Fruit fly (Drosophila melanogaster) whole organism, embryonic: ENCODE results near the gene RPA1.

Experiments used
- Atf6 ChIP-seq: fragments of 200-800 bp; sonication (Bioruptor generic); IDR thresholded peaks from 2 replicates; pipeline ENCODE4 v1.3.6; 2022; ENCODE audit warnings: missing biosample characterization, missing genetic modification characterization
- B-H1 ChIP-seq: fragments of 200-800 bp; sonication (Bioruptor generic); IDR thresholded peaks from 3 replicates; pipeline ENCODE4 v1.3.6; 2022; ENCODE audit warnings: missing biosample characterization, missing genetic modification characterization
- B-H2 ChIP-seq: fragments of 200-800 bp; sonication (Bioruptor generic); optimal IDR thresholded peaks from 2 replicates; lab custom pipeline; 2018; ENCODE audit warnings: missing biosample characterization, mild to moderate bottlenecking, missing genetic modification characterization
- CG10274 ChIP-seq: fragments of 200-800 bp; sonication (Bioruptor generic); optimal IDR thresholded peaks from 3 replicates; lab custom pipeline; 2017; ENCODE audit warnings: missing biosample characterization, mild to moderate bottlenecking, missing genetic modification characterization
- CG10543 ChIP-seq: fragments of 200-800 bp; sonication (Bioruptor generic); optimal IDR thresholded peaks from 3 replicates; lab custom pipeline; 2017; ENCODE audit warnings: missing biosample characterization, mild to moderate bottlenecking, missing genetic modification characterization, moderate library complexity
- CG10654 ChIP-seq: fragments of 200-800 bp; sonication (Bioruptor generic); optimal IDR thresholded peaks from 2 replicates; lab custom pipeline; 2016; ENCODE audit warnings: missing biosample characterization, missing genetic modification characterization
- CG11085 ChIP-seq: fragments of 200-800 bp; sonication (Bioruptor generic); IDR thresholded peaks from 2 replicates; pipeline ENCODE4 v1.3.6; 2022; ENCODE audit warnings: missing biosample characterization, missing genetic modification characterization
- CG11093 ChIP-seq: fragments of 200-800 bp; sonication (Bioruptor generic); IDR thresholded peaks from 3 replicates; pipeline ENCODE4 v1.3.6; 2022; ENCODE audit warnings: missing biosample characterization, missing genetic modification characterization
- CG11456 ChIP-seq: fragments of 200-800 bp; sonication (Bioruptor generic); IDR thresholded peaks from 3 replicates; pipeline ENCODE4 v1.3.6; 2022; ENCODE audit warnings: missing biosample characterization, missing genetic modification characterization
- CG13424 ChIP-seq: fragments of 200-800 bp; sonication (Bioruptor generic); optimal IDR thresholded peaks from 2 replicates; lab custom pipeline; 2019; ENCODE audit warnings: missing biosample characterization, mild to moderate bottlenecking, missing genetic modification characterization, moderate library complexity
- CG13775 ChIP-seq: fragments of 200-800 bp; sonication (Bioruptor generic); optimal IDR thresholded peaks from 3 replicates; lab custom pipeline; 2017; ENCODE audit warnings: missing biosample characterization, mild to moderate bottlenecking, missing genetic modification characterization
- CG15011 ChIP-seq: fragments of 200-800 bp; sonication (Bioruptor generic); optimal IDR thresholded peaks from 3 replicates; lab custom pipeline; 2018; ENCODE audit warnings: missing biosample characterization, mild to moderate bottlenecking, missing genetic modification characterization
- CG17612 ChIP-seq: fragments of 200-800 bp; sonication (Bioruptor generic); IDR thresholded peaks from 2 replicates; pipeline ENCODE4 v1.3.6; 2022; ENCODE audit warnings: missing biosample characterization, missing genetic modification characterization
- CG17829 ChIP-seq: fragments of 200-800 bp; optimal IDR thresholded peaks from 2 replicates; lab custom pipeline; 2019; ENCODE audit warnings: missing biosample characterization, mild to moderate bottlenecking, missing genetic modification characterization, moderate library complexity
- CG30431 ChIP-seq: fragments of 200-800 bp; sonication (Bioruptor generic); optimal IDR thresholded peaks from 2 replicates; lab custom pipeline; 2017; ENCODE audit warnings: missing biosample characterization, missing genetic modification characterization
- CG32532 ChIP-seq: fragments of 200-800 bp; sonication (Bioruptor generic); IDR thresholded peaks from 2 replicates; pipeline ENCODE4 v1.3.6; 2022; ENCODE audit warnings: missing biosample characterization, missing genetic modification characterization
- CG6175 ChIP-seq: fragments of 200-800 bp; sonication (Bioruptor generic); IDR thresholded peaks from 3 replicates; pipeline ENCODE4 v1.3.6; 2022; ENCODE audit warnings: missing biosample characterization, missing genetic modification characterization
- CG6765 ChIP-seq: fragments of 200-800 bp; sonication (Bioruptor generic); optimal IDR thresholded peaks from 3 replicates; lab custom pipeline; 2017; ENCODE audit warnings: missing biosample characterization, mild to moderate bottlenecking, missing genetic modification characterization
- CG6813 ChIP-seq: fragments of 200-800 bp; sonication (Bioruptor generic); optimal IDR thresholded peaks from 2 replicates; lab custom pipeline; 2017; ENCODE audit warnings: missing biosample characterization, missing genetic modification characterization, mild to moderate bottlenecking, moderate library complexity, missing genetic modification reagents
- CG7357 ChIP-seq: fragments of 200-800 bp; sonication (Bioruptor generic); IDR thresholded peaks from 3 replicates; pipeline ENCODE4 v1.3.6; 2022; ENCODE audit warnings: missing biosample characterization, missing genetic modification characterization
- CG7963 ChIP-seq: fragments of 200-800 bp; sonication (Bioruptor generic); IDR thresholded peaks from 3 replicates; pipeline ENCODE4 v1.3.6; 2022; ENCODE audit warnings: missing biosample characterization, missing genetic modification characterization; ENCODE audit not compliant: partially characterized antibody
- CG9609 ChIP-seq: fragments of 200-800 bp; sonication (Bioruptor generic); optimal IDR thresholded peaks from 3 replicates; lab custom pipeline; 2016; ENCODE audit warnings: missing biosample characterization, missing genetic modification characterization
- CkIIα-i1 ChIP-seq: fragments of 200-800 bp; sonication (Bioruptor generic); IDR thresholded peaks from 2 replicates; pipeline ENCODE4 v1.3.6; 2022; ENCODE audit warnings: missing biosample characterization, missing genetic modification characterization
- CoRest ChIP-seq: fragments of 200-800 bp; sonication (Bioruptor generic); optimal IDR thresholded peaks from 3 replicates; lab custom pipeline; 2018; ENCODE audit warnings: missing biosample characterization, mild to moderate bottlenecking, missing genetic modification characterization, moderate library complexity
- Deaf1 ChIP-seq: fragments of 200-800 bp; optimal IDR thresholded peaks from 3 replicates; lab custom pipeline; 2019; ENCODE audit warnings: missing biosample characterization, mild to moderate bottlenecking, missing genetic modification characterization, moderate library complexity
- Ets97D ChIP-seq: fragments of 200-800 bp; sonication (Bioruptor generic); optimal IDR thresholded peaks from 3 replicates; lab custom pipeline; 2016; ENCODE audit warnings: missing biosample characterization, missing genetic modification characterization
- Gug ChIP-seq: fragments of 200-800 bp; sonication (Bioruptor generic); IDR thresholded peaks from 4 replicates; pipeline ENCODE4 v1.3.6; 2022; ENCODE audit warnings: missing biosample characterization, missing genetic modification characterization
- NC2β ChIP-seq: fragments of 200-800 bp; sonication (Bioruptor generic); optimal IDR thresholded peaks from 2 replicates; lab custom pipeline; 2016; ENCODE audit warnings: missing biosample characterization, missing genetic modification characterization
- Nf-YA ChIP-seq: fragments of 200-800 bp; sonication (Bioruptor generic); IDR thresholded peaks from 2 replicates; pipeline ENCODE4 v1.3.6; 2022; ENCODE audit warnings: missing biosample characterization, missing genetic modification characterization
- Ssrp ChIP-seq: fragments of 200-800 bp; sonication (Bioruptor generic); optimal IDR thresholded peaks from 2 replicates; lab custom pipeline; 2018; ENCODE audit warnings: missing biosample characterization, mild to moderate bottlenecking, missing genetic modification characterization, moderate library complexity
- az2 ChIP-seq: fragments of 200-800 bp; sonication (Bioruptor generic); optimal IDR thresholded peaks from 3 replicates; lab custom pipeline; 2016; ENCODE audit warnings: missing biosample characterization, missing genetic modification characterization
- cad ChIP-seq: fragments of >200 bp; optimal IDR thresholded peaks from 2 replicates; lab custom pipeline; 2017; ENCODE audit warnings: missing biosample characterization, missing genetic modification characterization
- chm ChIP-seq: fragments of 200-800 bp; sonication (Bioruptor generic); IDR thresholded peaks from 2 replicates; pipeline ENCODE4 v1.3.6; 2022; ENCODE audit warnings: missing biosample characterization, missing genetic modification characterization
- corto ChIP-seq: fragments of 200-800 bp; sonication (Bioruptor generic); optimal IDR thresholded peaks from 2 replicates; lab custom pipeline; 2016; ENCODE audit warnings: missing biosample characterization, mild to moderate bottlenecking, missing genetic modification characterization, moderate library complexity
- ewg ChIP-seq: fragments of 200-800 bp; sonication (Bioruptor generic); optimal IDR thresholded peaks from 3 replicates; lab custom pipeline; 2017; ENCODE audit warnings: mild to moderate bottlenecking, missing biosample characterization, missing genetic modification reagents, missing genetic modification characterization
- fd102C ChIP-seq: fragments of 200-800 bp; sonication (Bioruptor generic); optimal IDR thresholded peaks from 2 replicates; lab custom pipeline; 2018; ENCODE audit warnings: missing biosample characterization, mild to moderate bottlenecking, missing genetic modification characterization, moderate library complexity
- gcm ChIP-seq: fragments of 200-800 bp; sonication (Bioruptor generic); optimal IDR thresholded peaks from 2 replicates; lab custom pipeline; 2019; ENCODE audit warnings: missing biosample characterization, mild to moderate bottlenecking, missing genetic modification characterization, moderate library complexity
- grn ChIP-seq: fragments of 200-800 bp; sonication (Bioruptor generic); optimal IDR thresholded peaks from 3 replicates; lab custom pipeline; 2017; ENCODE audit warnings: missing biosample characterization, missing genetic modification characterization
- oc ChIP-seq: fragments of 200-800 bp; sonication (Bioruptor generic); optimal IDR thresholded peaks from 2 replicates; lab custom pipeline; 2018; ENCODE audit warnings: missing biosample characterization, mild to moderate bottlenecking, missing genetic modification characterization, moderate library complexity
- ranshi ChIP-seq: fragments of 200-800 bp; sonication (Bioruptor generic); IDR thresholded peaks from 2 replicates; pipeline ENCODE4 v1.3.6; 2022; ENCODE audit warnings: missing biosample characterization, missing genetic modification characterization
- sc ChIP-seq, 3 experiments: fragments of >200 bp in 2 of 3; fragments of 200-800 bp in 1 of 3; sonication (Bioruptor generic) in 1 of 3; optimal IDR thresholded peaks; 2 replicates in 2 of 3; 3 replicates in 1 of 3; lab custom pipeline; 2017; ENCODE audit warnings: mild to moderate bottlenecking in 1 of 3, missing biosample characterization in 1 of 3, missing genetic modification characterization in 1 of 3, missing genetic modification reagents in 1 of 3
- sens-2 ChIP-seq: fragments of 200-800 bp; sonication (Bioruptor generic); IDR thresholded peaks from 2 replicates; pipeline ENCODE4 v1.3.6; 2022; ENCODE audit warnings: missing biosample characterization, missing genetic modification characterization
- slbo ChIP-seq: fragments of 200-800 bp; sonication (Bioruptor generic); IDR thresholded peaks from 2 replicates; pipeline ENCODE4 v1.3.6; 2022; ENCODE audit warnings: missing biosample characterization, missing genetic modification characterization
- stc ChIP-seq: fragments of 200-800 bp; sonication (Bioruptor generic); IDR thresholded peaks from 2 replicates; pipeline ENCODE4 v1.3.6; 2022; ENCODE audit warnings: missing biosample characterization, missing genetic modification characterization
- toy ChIP-seq: fragments of 200-800 bp; sonication (Bioruptor generic); IDR thresholded peaks from 2 replicates; pipeline ENCODE4 v1.3.6; 2022; ENCODE audit warnings: missing biosample characterization, missing genetic modification characterization
- tup ChIP-seq: fragments of 200-800 bp; sonication (Bioruptor generic); optimal IDR thresholded peaks from 2 replicates; lab custom pipeline; 2016; ENCODE audit warnings: missing biosample characterization, mild to moderate bottlenecking, missing genetic modification characterization, moderate library complexity
- vvl ChIP-seq: fragments of 200-800 bp; sonication (Bioruptor generic); IDR thresholded peaks from 2 replicates; pipeline ENCODE4 v1.3.6; 2022; ENCODE audit warnings: missing biosample characterization, missing genetic modification characterization
- wek ChIP-seq: fragments of 200-800 bp; sonication (Bioruptor generic); optimal IDR thresholded peaks from 3 replicates; lab custom pipeline; 2018; ENCODE audit warnings: missing biosample characterization, mild to moderate bottlenecking, missing genetic modification characterization, moderate library complexity

RPA1 gene

dm6 chr3R:8264302-8265080 is at the start of gene RPA1, which contains the start of gene Mcm2 (continued):
- peak; percentile 56; the same call in 1 of the 2 replicates for TF ChIP-seq sens-2 (GFP tag; lab: Robert Waterston, UW)
- peak; percentile 93 for TF ChIP-seq CoRest (tag; lab: Kevin White, UChicago)
- TF ChIP-seq CG11456: peak; percentile 91
- TF ChIP-seq CG10654 (GFP tag; lab: Kevin White, UChicago): peak; percentile 70
- TF ChIP-seq CG10543 (GFP tag; lab: Kevin White, UChicago): peak; percentile 89
- TF ChIP-seq B-H2 (GFP tag; lab: Kevin White, UChicago): peak; percentile 68
- TF ChIP-seq wek (GFP tag; lab: Kevin White, UChicago): no peak
- no peak for TF ChIP-seq cad (GFP tag; lab: Kevin White, UChicago)
- peak; percentile 24 for TF ChIP-seq Ets97D (GFP tag; lab: Kevin White, UChicago)
- peak; percentile 47 for TF ChIP-seq CG6813
- peak; percentile 79 for TF ChIP-seq chm
- peak; percentile 67; the same call in 2 of the 3 replicates for TF ChIP-seq CG6175
- TF ChIP-seq oc (tag; lab: Kevin White, UChicago): peak; percentile 40
- TF ChIP-seq Nf-YA (GFP tag; lab: Robert Waterston, UW): peak; percentile 16; the same call in 1 of the 2 replicates
- TF ChIP-seq slbo (GFP tag; lab: Robert Waterston, UW): peak; percentile 95
- TF ChIP-seq CG10274 (GFP tag; lab: Kevin White, UChicago): peak; percentile 6
- TF ChIP-seq Deaf1 (tag; lab: Kevin White, UChicago): no peak
- TF ChIP-seq Ssrp (tag; lab: Kevin White, UChicago): peak; percentile 82
- TF ChIP-seq gcm (GFP tag; lab: Kevin White, UChicago): peak; percentile 63
- TF ChIP-seq CG6765 (GFP tag; lab: Kevin White, UChicago): peak; percentile 56
- TF ChIP-seq fd102C (GFP tag; lab: Kevin White, UChicago): no peak
- TF ChIP-seq CG32532 (GFP tag; lab: Robert Waterston, UW): peak; percentile 89
- no peak for TF ChIP-seq corto
- no peak for TF ChIP-seq CG15011 (GFP tag; lab: Kevin White, UChicago)
- no peak for TF ChIP-seq CkIIα-i1 (GFP tag; lab: Robert Waterston, UW)
- no peak for TF ChIP-seq NC2β
- peak; percentile 42 for TF ChIP-seq ewg (GFP tag; lab: Kevin White, UChicago)
- peak; percentile 44; the same call in 2 of the 3 replicates for TF ChIP-seq B-H1 (GFP tag; lab: Robert Waterston, UW)
- TF ChIP-seq CG9609 (GFP tag; lab: Kevin White, UChicago): peak; percentile 67
- peak; percentile 93 for TF ChIP-seq Gug (GFP tag; lab: Robert Waterston, UW)
- TF ChIP-seq stc: peak; percentile 44; the same call in 1 of the 2 replicates
- TF ChIP-seq toy (GFP tag; lab: Robert Waterston, UW): peak; percentile 67; the same call in 1 of the 2 replicates
- no peak for TF ChIP-seq CG7963 (GFP tag; lab: Robert Waterston, UW)
- no peak for TF ChIP-seq CG17612 (GFP tag; lab: Robert Waterston, UW)
- TF ChIP-seq sc (optimal IDR thresholded peaks at IDR 0.05; lab: Kevin White, UChicago): no peak
- peak; percentile 58 for TF ChIP-seq sc (GFP tag; optimal IDR thresholded peaks at IDR 0.05; lab: Kevin White, UChicago)
- 0 out of 3 replicates have a peak, but pooled peaks have one; percentile 64 for TF ChIP-seq CG11093 (GFP tag; lab: Robert Waterston, UW)
- peak; percentile 89 for TF ChIP-seq CG13775 (GFP tag; lab: Kevin White, UChicago)
- TF ChIP-seq tup: peak; percentile 33
- TF ChIP-seq ranshi (GFP tag; lab: Robert Waterston, UW): peak; percentile 73; the same call in 1 of the 2 replicates
- peak; percentile 81 for TF ChIP-seq az2
- TF ChIP-seq grn (GFP tag; lab: Kevin White, UChicago): no peak
- TF ChIP-seq CG17829 (tag; lab: Kevin White, UChicago): peak; percentile 81
- TF ChIP-seq Atf6 (GFP tag; lab: Robert Waterston, UW): peak; percentile 50; the same call in 1 of the 2 replicates
- peak; percentile 85 for TF ChIP-seq CG13424 (tag; lab: Kevin White, UChicago)
- TF ChIP-seq vvl (GFP tag; lab: Robert Waterston, UW): peak; percentile 78
- peak; percentile 73 for TF ChIP-seq CG11085
- peak; percentile 66; the same call in 2 of the 3 replicates for TF ChIP-seq CG7357
- peak; percentile 69 for TF ChIP-seq CG30431 (GFP tag; lab: Kevin White, UChicago)
